Worm (Caenorhabditis elegans): ENCODE measurements around the gene csn-3.

Gene csn-3

DNA sequence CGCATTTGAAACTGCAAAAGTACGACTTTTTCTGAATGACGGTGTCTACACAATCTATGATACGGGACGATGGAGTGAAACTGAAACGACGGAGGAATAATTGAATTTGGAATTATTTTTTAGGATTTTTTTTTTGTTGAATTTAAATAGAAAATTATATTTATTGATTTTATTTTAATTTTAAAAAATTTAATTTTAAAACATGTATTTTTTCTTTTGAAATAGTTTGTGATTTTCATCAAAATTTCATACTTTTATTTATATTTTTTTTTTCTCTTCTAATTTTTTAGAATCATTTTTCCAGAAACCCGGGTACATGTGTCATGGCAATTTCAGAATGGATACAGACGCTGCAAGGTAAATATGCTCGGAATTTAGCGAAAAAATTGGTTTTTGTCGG is 13.3 kb downstream of the csn-3 start, which contains the start of gene Y38C1AA.1:
Gene Y38C1AA.1 (plus strand): TSS at position 301 of the 400 bp plus-strand sequence.
- TF ChIP-seq pax-3 (tag; optimal IDR thresholded peaks at IDR 0.05) (no peak), nhr-237 (tag; optimal IDR thresholded peaks at IDR 0.05) (no peak), nhr-19 (GFP tag; conservative IDR thresholded peaks at IDR 0.05) (no peak), ces-1 (GFP tag; optimal IDR thresholded peaks at IDR 0.05) (no peak), isw-1 (GFP tag; IDR thresholded peaks at IDR 0.05) (no peak), dpl-1 (GFP tag; optimal IDR thresholded peaks at IDR 0.05) (no peak), tbx-2 (tag; optimal IDR thresholded peaks at IDR 0.05) (no peak), mdl-1 (tag; optimal IDR thresholded peaks at IDR 0.05) (no peak), efl-3 (GFP tag; optimal IDR thresholded peaks at IDR 0.05) (no peak), nhr-90 (tag; optimal IDR thresholded peaks at IDR 0.05; ENCODE audit: poor library complexity) (no peak)

DNA sequence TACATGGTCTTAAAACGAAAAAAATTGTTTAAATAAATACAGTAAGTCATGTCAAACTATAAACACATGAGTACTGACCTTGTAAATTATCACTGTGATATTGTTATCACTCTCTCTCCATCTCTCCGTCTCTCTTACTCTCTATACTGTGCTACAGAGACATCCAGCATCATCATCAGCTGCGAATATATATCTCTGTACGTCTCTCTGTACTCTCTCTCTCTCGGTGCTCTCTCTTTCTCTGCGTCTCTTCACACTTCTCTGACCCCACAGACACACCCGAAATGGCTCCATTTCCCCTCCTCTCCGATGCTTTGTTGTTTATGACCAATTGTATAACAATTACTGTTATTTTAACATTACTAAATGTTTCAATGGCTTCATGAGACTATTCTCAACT is 16.0 kb downstream of the csn-3 start:
- TF ChIP-seq isw-1 (GFP tag; IDR thresholded peaks at IDR 0.05): no peak
- peak; percentile 61 for TF ChIP-seq skn-1 (tag; optimal IDR thresholded peaks at IDR 0.05)
- TF ChIP-seq C34B4.2 (tag; optimal IDR thresholded peaks at IDR 0.05): no peak
- TF ChIP-seq mef-2 (tag; optimal IDR thresholded peaks at IDR 0.05): no peak
- no peak for TF ChIP-seq sup-37 (GFP tag; optimal IDR thresholded peaks at IDR 0.05)
- TF ChIP-seq ceh-63 (GFP tag; optimal IDR thresholded peaks at IDR 0.05): no peak
- peak; percentile 10 to 25 (median 23) for TF ChIP-seq dpl-1 (GFP tag; optimal IDR thresholded peaks at IDR 0.05)
- TF ChIP-seq hlh-4 (tag; optimal IDR thresholded peaks at IDR 0.05): no peak
- no peak for TF ChIP-seq unc-30 (tag; optimal IDR thresholded peaks at IDR 0.05)
- peak; percentile 50 to 53 for TF ChIP-seq efl-1 (optimal IDR thresholded peaks at IDR 0.05)
- TF ChIP-seq efl-1 (GFP tag; optimal IDR thresholded peaks at IDR 0.05 in 1 of 2): peak; percentile 32 to 94
- no peak for TF ChIP-seq pqm-1 (tag; optimal IDR thresholded peaks at IDR 0.05)
- no peak for TF ChIP-seq sptf-1 (tag; optimal IDR thresholded peaks at IDR 0.05)
- TF ChIP-seq elt-3 (tag; optimal IDR thresholded peaks at IDR 0.05): peak in 2 of 6 experiments; percentile 22 to 50
- peak; percentile 84 for TF ChIP-seq nhr-85 (tag)
- TF ChIP-seq egl-27 (tag; optimal IDR thresholded peaks at IDR 0.05): no peak
- TF ChIP-seq lin-15B (tag; optimal IDR thresholded peaks at IDR 0.05): no peak
- no peak for TF ChIP-seq ceh-8 (GFP tag; optimal IDR thresholded peaks at IDR 0.05)
- no peak for TF ChIP-seq vab-15 (tag; optimal IDR thresholded peaks at IDR 0.05)
- no peak for TF ChIP-seq unc-130 (tag; optimal IDR thresholded peaks at IDR 0.05)
- TF ChIP-seq lin-39 (tag; optimal IDR thresholded peaks at IDR 0.05): no peak
- TF ChIP-seq nhr-77 (tag; optimal IDR thresholded peaks at IDR 0.05): no peak
- peak; percentile 35 for TF ChIP-seq mep-1 (tag; optimal IDR thresholded peaks at IDR 0.05)
- no peak for TF ChIP-seq alr-1 (tag; optimal IDR thresholded peaks at IDR 0.05; ENCODE audit: borderline replicate concordance)
- TF ChIP-seq egl-13 (tag; optimal IDR thresholded peaks at IDR 0.05): no peak
- no peak for TF ChIP-seq hlh-17 (GFP tag; optimal IDR thresholded peaks at IDR 0.05; ENCODE audit: borderline replicate concordance)
- TF ChIP-seq jun-1 (tag; optimal IDR thresholded peaks at IDR 0.05): peak; percentile 31
- TF ChIP-seq nhr-47 (tag; optimal IDR thresholded peaks at IDR 0.05): no peak
- TF ChIP-seq dsc-1 (tag; optimal IDR thresholded peaks at IDR 0.05): no peak
- no peak for TF ChIP-seq nhr-237 (tag; optimal IDR thresholded peaks at IDR 0.05)
- TF ChIP-seq fos-1 (tag; optimal IDR thresholded peaks at IDR 0.05): no peak
- no peak for TF ChIP-seq snpc-4 (tag; optimal IDR thresholded peaks at IDR 0.05)
- no peak for TF ChIP-seq lin-14 (GFP tag; optimal IDR thresholded peaks at IDR 0.05)
- no peak for TF ChIP-seq nhr-11 (tag; optimal IDR thresholded peaks at IDR 0.05)
- TF ChIP-seq ztf-4 (tag; optimal IDR thresholded peaks at IDR 0.05): no peak
- TF ChIP-seq lin-13 (GFP tag; optimal IDR thresholded peaks at IDR 0.05): peak; percentile 11
- no peak for TF ChIP-seq mab-9 (GFP tag; IDR thresholded peaks at IDR 0.05)
- TF ChIP-seq tbx-2 (tag; optimal IDR thresholded peaks at IDR 0.05): peak; percentile 41
- peak; percentile 9 for TF ChIP-seq unc-86 (tag; optimal IDR thresholded peaks at IDR 0.05)
- TF ChIP-seq lin-35 (GFP tag; optimal IDR thresholded peaks at IDR 0.05): peak in 1 of 2 experiments; percentile 66
- peak; percentile 49 for TF ChIP-seq swsn-7 (tag; optimal IDR thresholded peaks at IDR 0.05)
- TF ChIP-seq xbp-1 (tag; optimal IDR thresholded peaks at IDR 0.05): no peak
- TF ChIP-seq aha-1 (tag; optimal IDR thresholded peaks at IDR 0.05): no peak
- TF ChIP-seq fkh-8 (tag; optimal IDR thresholded peaks at IDR 0.05): no peak
- peak in 2 of 3 experiments; percentile 10 to 27 for TF ChIP-seq ceh-82 (tag; optimal IDR thresholded peaks at IDR 0.05)
- TF ChIP-seq nhr-12 (tag; optimal IDR thresholded peaks at IDR 0.05): no peak
